Fruit fly (Drosophila melanogaster): Measurements from ENCODE around the gene futsch.

The futsch gene

dm6 chrX:1392875-1393274, 16.0 kb upstream of the futsch start, which contains the start of gene Rilpl (continued):
- TF ChIP-seq lab (GFP tag; optimal IDR thresholded peaks at IDR 0.05) (peak; percentile 39), CG5245 (GFP tag; optimal IDR thresholded peaks at IDR 0.05) (peak; percentile 8), CG17829 (tag; optimal IDR thresholded peaks at IDR 0.05) (peak; percentile 44), CG15514 (GFP tag; optimal IDR thresholded peaks at IDR 0.05) (peak; percentile 100), sens (GFP tag) (peak; percentile 64), E2f1 (GFP tag; IDR thresholded peaks at IDR 0.05) (peak; percentile 42; the same call in 1 of the 2 replicates), vvl (GFP tag; IDR thresholded peaks at IDR 0.05) (peak; percentile 44; the same call in 1 of the 2 replicates), lov (optimal IDR thresholded peaks at IDR 0.05) (no peak), lov (GFP tag; IDR thresholded peaks at IDR 0.05) (0 out of 3 replicates have a peak, but pooled peaks have one; percentile 14), prd (optimal IDR thresholded peaks at IDR 0.05) (no peak), prd (GFP tag; IDR thresholded peaks at IDR 0.05) (0 out of 3 replicates have a peak, but pooled peaks have one; percentile 21), Max (GFP tag; optimal IDR thresholded peaks at IDR 0.05) (peak; percentile 22), CG3847 (GFP tag; IDR thresholded peaks at IDR 0.05) (peak; percentile 82), CG15011 (GFP tag; optimal IDR thresholded peaks at IDR 0.05) (no peak), zen (tag; optimal IDR thresholded peaks at IDR 0.05) (peak; percentile 13), slbo (GFP tag; IDR thresholded peaks at IDR 0.05) (peak; percentile 32; the same call in 1 of the 2 replicates), CG7928 (GFP tag; optimal IDR thresholded peaks at IDR 0.05) (peak; percentile 10), ci (GFP tag; IDR thresholded peaks at IDR 0.05) (peak; percentile 51; the same call in 2 of the 3 replicates), Fer1 (GFP tag; optimal IDR thresholded peaks at IDR 0.05) (peak; percentile 32), Sry-β (GFP tag; optimal IDR thresholded peaks at IDR 0.05) (no peak), bab2 (GFP tag; optimal IDR thresholded peaks at IDR 0.05) (peak; percentile 2), NfI (GFP tag; optimal IDR thresholded peaks at IDR 0.05) (peak; percentile 27), CG13624 (GFP tag; optimal IDR thresholded peaks at IDR 0.05) (peak; percentile 30), Ptx1 (GFP tag; IDR thresholded peaks at IDR 0.05) (no peak), Hsf (GFP tag; optimal IDR thresholded peaks at IDR 0.05) (peak; percentile 37), sr (GFP tag; IDR thresholded peaks at IDR 0.05) (no peak), CG13296 (GFP tag; optimal IDR thresholded peaks at IDR 0.05) (no peak), tin (GFP tag; optimal IDR thresholded peaks at IDR 0.05) (peak; percentile 30), Oli (tag; optimal IDR thresholded peaks at IDR 0.05) (no peak), Lhr (GFP tag; optimal IDR thresholded peaks at IDR 0.05) (peak; percentile 30), unc-4 (GFP tag; IDR thresholded peaks at IDR 0.05; ENCODE audit: partially characterized antibody) (peak; percentile 42; the same call in 1 of the 2 replicates), Myb (GFP tag; optimal IDR thresholded peaks at IDR 0.05) (peak; percentile 67), GATAe (GFP tag; conservative IDR thresholded peaks at IDR 0.05) (no peak), zen2 (GFP tag; IDR thresholded peaks at IDR 0.05; ENCODE audit: partially characterized antibody) (peak; percentile 53; the same call in 1 of the 3 replicates), CG13894 (tag; optimal IDR thresholded peaks at IDR 0.05) (peak; percentile 27), sob (GFP tag; IDR thresholded peaks at IDR 0.05) (peak; percentile 50; the same call in 1 of the 2 replicates), CG7987 (GFP tag; optimal IDR thresholded peaks at IDR 0.05) (peak; percentile 29), shn (GFP tag; optimal IDR thresholded peaks at IDR 0.05) (no peak), Deaf1 (tag; optimal IDR thresholded peaks at IDR 0.05) (peak; percentile 35), Spps (tag; optimal IDR thresholded peaks at IDR 0.05) (no peak), Adf1 (GFP tag; IDR thresholded peaks at IDR 0.05) (peak; percentile 19; the same call in 1 of the 2 replicates), al (GFP tag; IDR thresholded peaks at IDR 0.05) (no peak), dpn (GFP tag; optimal IDR thresholded peaks at IDR 0.05) (peak in 1 of 2 experiments; percentile 50), CG16813 (GFP tag; IDR thresholded peaks at IDR 0.05; ENCODE audit: partially characterized antibody) (peak; percentile 46; the same call in 1 of the 3 replicates), CG13775 (GFP tag; optimal IDR thresholded peaks at IDR 0.05) (no peak), Sry-δ (GFP tag; optimal IDR thresholded peaks at IDR 0.05) (peak; percentile 40), Antp (GFP tag; optimal IDR thresholded peaks at IDR 0.05) (peak; percentile 27), da (GFP tag; optimal IDR thresholded peaks at IDR 0.05) (no peak), CG9797 (GFP tag; optimal IDR thresholded peaks at IDR 0.05) (peak; percentile 23), amos (GFP tag; IDR thresholded peaks at IDR 0.05; ENCODE audit: partially characterized antibody) (peak; percentile 68; the same call in 1 of the 2 replicates)

Measured in whole organism, embryonic.